Fruit fly (Drosophila melanogaster): ENCODE measurements around the gene CG15550.

Gene CG15550

dm6 chr3R:30937002-30937401, at the start of gene CG15550:
Gene CG15550, minus strand, starts transcription at chr3R:30937102.
- TF ChIP-seq h (optimal IDR thresholded peaks at IDR 0.05), result no peak
- TF ChIP-seq ttk (optimal IDR thresholded peaks at IDR 0.05), result no peak
- TF ChIP-seq Myc (optimal IDR thresholded peaks at IDR 0.05), result no peak
- TF ChIP-seq Sin3A (optimal IDR thresholded peaks at IDR 0.05), result no peak
- TF ChIP-seq psq (optimal IDR thresholded peaks at IDR 0.05), result no peak
- no peak for TF ChIP-seq insv (optimal IDR thresholded peaks at IDR 0.05)

DNA sequence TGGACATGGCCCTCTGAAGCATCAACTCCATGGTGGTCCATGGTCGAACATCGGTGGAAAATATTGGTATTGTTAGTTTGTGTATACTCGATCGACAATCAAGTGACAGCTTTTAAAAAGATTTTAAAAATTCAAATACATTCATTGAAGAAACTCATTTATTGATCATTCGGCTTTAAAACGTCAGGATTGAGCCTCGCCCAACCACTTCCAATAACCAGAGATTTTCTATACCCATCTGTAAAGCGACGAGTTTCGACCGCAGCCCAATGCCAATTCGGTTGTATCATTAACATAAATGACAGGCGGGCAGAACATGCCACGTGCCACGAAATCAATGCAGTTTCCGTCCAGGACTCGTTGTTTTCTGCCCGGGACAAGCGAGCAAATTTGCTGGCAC, 27.3 kb upstream of the CG15550 start, which contains the start of gene Ctr1C:
Gene Ctr1C (minus strand): TSS at position 101 of the 400 bp plus-strand sequence.
- TF ChIP-seq psq (optimal IDR thresholded peaks at IDR 0.05) (no peak), Sin3A (optimal IDR thresholded peaks at IDR 0.05) (no peak), insv (optimal IDR thresholded peaks at IDR 0.05) (no peak), h (optimal IDR thresholded peaks at IDR 0.05) (no peak), Myc (optimal IDR thresholded peaks at IDR 0.05) (no peak), ttk (optimal IDR thresholded peaks at IDR 0.05) (no peak)

DNA sequence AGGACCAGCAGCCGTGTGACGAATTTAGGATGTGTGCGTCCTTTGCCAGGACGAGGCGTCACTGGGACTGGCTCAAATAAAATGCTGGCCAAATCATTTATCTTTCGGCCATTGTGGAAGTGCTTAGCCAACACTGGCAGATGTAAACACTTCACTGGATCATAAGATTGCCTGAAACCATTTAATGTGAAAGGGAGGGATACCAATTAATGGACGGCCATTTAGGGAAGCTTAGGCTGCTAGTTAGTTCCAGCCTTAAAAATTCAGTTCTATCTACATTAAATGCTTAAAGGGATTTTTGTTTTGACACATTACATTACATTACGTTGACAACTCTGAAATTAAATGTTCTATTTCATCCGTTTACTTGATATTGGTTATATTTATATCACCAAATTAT, 22.5 kb upstream of the CG15550 start, which contains the start of gene CG15548:
Gene CG15548 (plus strand): TSS at position 301 of the 400 bp plus-strand sequence.
- TF ChIP-seq ttk (optimal IDR thresholded peaks at IDR 0.05) (no peak), insv (optimal IDR thresholded peaks at IDR 0.05) (no peak), Sin3A (optimal IDR thresholded peaks at IDR 0.05) (no peak), h (optimal IDR thresholded peaks at IDR 0.05) (no peak), psq (optimal IDR thresholded peaks at IDR 0.05) (no peak)

- TF ChIP-seq ttk (optimal IDR thresholded peaks at IDR 0.05) (no peak), psq (optimal IDR thresholded peaks at IDR 0.05) (no peak)
Observed at dm6 chr3R:30946352-30946751, 9.4 kb upstream of the CG15550 start.

DNA sequence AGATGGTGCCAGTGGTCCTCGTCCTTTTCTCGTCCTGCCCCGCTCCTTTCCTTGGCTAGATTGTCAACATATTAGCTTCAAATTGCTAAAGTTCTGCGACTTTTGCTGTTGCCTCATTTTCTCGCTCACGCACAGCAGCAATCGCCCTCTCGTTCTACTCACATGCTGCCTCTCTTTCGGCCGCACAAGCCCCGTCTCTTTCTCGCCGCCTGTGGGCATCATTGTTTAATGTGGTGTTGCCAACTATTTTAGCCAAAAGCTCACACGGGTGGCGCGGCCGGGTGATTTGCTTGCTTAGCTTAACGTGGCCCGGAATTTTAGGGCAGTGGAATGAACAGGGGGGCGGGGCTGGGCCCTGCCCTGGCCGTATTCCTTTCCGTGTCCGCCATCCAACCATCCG, 3.3 kb upstream of the CG15550 start:
- TF ChIP-seq Sin3A (optimal IDR thresholded peaks at IDR 0.05) (no peak), insv (optimal IDR thresholded peaks at IDR 0.05) (no peak), h (optimal IDR thresholded peaks at IDR 0.05) (no peak), ttk (optimal IDR thresholded peaks at IDR 0.05) (no peak), Myc (optimal IDR thresholded peaks at IDR 0.05) (no peak), psq (optimal IDR thresholded peaks at IDR 0.05) (no peak)

- TF ChIP-seq psq (optimal IDR thresholded peaks at IDR 0.05) (no peak), ttk (optimal IDR thresholded peaks at IDR 0.05) (no peak), Myc (optimal IDR thresholded peaks at IDR 0.05) (no peak), h (optimal IDR thresholded peaks at IDR 0.05) (no peak), insv (optimal IDR thresholded peaks at IDR 0.05) (no peak), Sin3A (optimal IDR thresholded peaks at IDR 0.05) (no peak)
Observed at dm6 chr3R:30936407-30936806, 495 bp downstream of the CG15550 start, which contains the start of gene CG15549. Gene CG15549, minus strand, starts transcription at chr3R:30936507.

DNA sequence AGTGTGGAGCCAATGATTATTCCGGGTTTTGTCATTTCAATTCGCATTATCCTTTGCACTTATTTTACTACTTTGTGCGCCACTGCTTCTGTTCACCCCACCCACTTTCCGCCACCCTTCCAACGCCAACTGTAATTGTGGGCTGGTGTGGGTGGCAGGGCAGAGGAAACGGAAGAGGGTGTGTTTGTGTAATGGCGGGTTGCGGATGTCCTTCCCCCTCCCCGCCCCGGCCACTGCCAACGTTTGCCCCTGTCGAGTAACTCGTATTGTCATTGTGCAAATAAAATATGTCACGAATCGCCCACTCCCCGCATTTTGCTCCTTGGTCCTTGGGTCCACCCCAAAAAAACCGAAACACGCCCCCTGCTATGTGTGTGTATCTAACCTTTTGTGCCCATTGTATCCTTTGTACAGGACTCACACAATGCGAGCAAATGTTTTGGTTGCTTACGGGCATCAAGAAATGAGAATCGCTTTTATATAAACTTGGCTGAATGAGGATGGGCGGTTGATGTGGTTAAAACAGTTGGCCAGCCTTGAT, 2.9 kb downstream of the CG15550 start:
- TF ChIP-seq insv (optimal IDR thresholded peaks at IDR 0.05), result no peak
- no peak for TF ChIP-seq psq (optimal IDR thresholded peaks at IDR 0.05)
- TF ChIP-seq Sin3A (optimal IDR thresholded peaks at IDR 0.05), result no peak
- TF ChIP-seq h (optimal IDR thresholded peaks at IDR 0.05), result no peak
- no peak for TF ChIP-seq ttk (optimal IDR thresholded peaks at IDR 0.05)
- no peak for TF ChIP-seq Myc (optimal IDR thresholded peaks at IDR 0.05)

DNA sequence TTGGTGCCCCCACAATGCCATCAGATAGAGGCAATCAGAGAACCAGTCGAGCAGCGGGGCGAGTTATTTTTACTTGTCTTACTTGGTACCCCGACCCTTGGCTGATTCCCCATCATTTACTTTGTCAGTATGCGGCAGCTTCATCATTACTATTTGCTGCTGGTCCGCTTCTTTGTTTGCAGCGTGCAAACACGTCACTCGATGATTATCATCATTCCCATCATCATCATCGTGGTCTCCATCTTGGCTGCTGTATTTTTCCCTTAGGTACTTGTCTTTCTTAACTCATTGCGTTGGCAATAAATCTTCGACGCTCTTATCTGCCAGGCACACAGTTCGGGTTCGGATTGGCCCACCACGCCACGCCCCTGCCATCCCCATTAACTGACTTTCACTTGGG, 4.8 kb downstream of the CG15550 start:
- TF ChIP-seq ttk (optimal IDR thresholded peaks at IDR 0.05) (no peak), Sin3A (optimal IDR thresholded peaks at IDR 0.05) (no peak), h (optimal IDR thresholded peaks at IDR 0.05) (no peak), Myc (optimal IDR thresholded peaks at IDR 0.05) (no peak), psq (optimal IDR thresholded peaks at IDR 0.05) (no peak), insv (optimal IDR thresholded peaks at IDR 0.05) (no peak)

DNA sequence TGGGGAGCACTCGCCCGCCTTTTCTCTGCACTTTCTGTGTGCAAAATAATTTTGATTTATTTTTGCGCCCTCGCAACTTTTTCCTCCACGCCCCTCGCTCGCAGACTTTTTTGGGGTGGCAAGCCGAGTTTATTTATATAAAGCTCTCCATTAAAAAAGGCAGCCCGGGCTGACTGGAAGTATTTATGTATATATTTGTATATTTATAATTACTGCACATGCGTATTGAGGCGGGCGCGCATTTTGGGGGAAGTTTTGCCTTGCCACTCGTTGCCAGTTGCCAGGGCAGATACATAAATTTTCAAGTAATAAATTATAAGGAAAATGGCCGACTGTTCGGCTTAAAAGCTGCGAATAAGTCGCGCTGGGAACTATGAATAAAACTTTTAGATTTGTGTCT, 8.3 kb downstream of the CG15550 start:
- no peak for TF ChIP-seq Myc (optimal IDR thresholded peaks at IDR 0.05)
- TF ChIP-seq ttk (optimal IDR thresholded peaks at IDR 0.05), result no peak
- no peak for TF ChIP-seq psq (optimal IDR thresholded peaks at IDR 0.05)
- TF ChIP-seq insv (optimal IDR thresholded peaks at IDR 0.05), result no peak
- no peak for TF ChIP-seq h (optimal IDR thresholded peaks at IDR 0.05)
- TF ChIP-seq Sin3A (optimal IDR thresholded peaks at IDR 0.05), result no peak

DNA sequence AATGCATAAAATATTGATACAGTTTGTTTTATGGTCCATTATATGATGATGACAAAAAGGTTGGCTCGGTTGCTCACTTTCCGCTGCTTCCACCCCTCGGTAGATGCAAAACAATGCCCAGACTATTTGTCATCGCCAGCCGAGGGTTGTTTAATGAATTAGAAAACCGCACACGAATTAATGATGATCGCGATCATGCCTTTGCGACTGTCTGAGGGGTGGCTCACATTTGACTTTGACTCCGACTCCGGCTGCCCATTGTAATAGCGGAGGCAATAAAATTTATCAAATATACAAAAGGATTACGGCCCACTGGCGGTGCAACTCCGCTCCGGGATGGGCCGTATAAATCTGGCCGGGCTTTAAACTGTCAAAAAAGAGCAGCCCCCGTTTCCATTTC, 10.9 kb downstream of the CG15550 start:
- TF ChIP-seq psq (optimal IDR thresholded peaks at IDR 0.05) (no peak), ttk (optimal IDR thresholded peaks at IDR 0.05) (no peak), Sin3A (optimal IDR thresholded peaks at IDR 0.05) (no peak), h (optimal IDR thresholded peaks at IDR 0.05) (no peak), insv (optimal IDR thresholded peaks at IDR 0.05) (no peak), Myc (optimal IDR thresholded peaks at IDR 0.05) (no peak)

- TF ChIP-seq insv (optimal IDR thresholded peaks at IDR 0.05) (no peak), h (optimal IDR thresholded peaks at IDR 0.05) (no peak), Sin3A (optimal IDR thresholded peaks at IDR 0.05) (no peak), Myc (optimal IDR thresholded peaks at IDR 0.05) (no peak), psq (optimal IDR thresholded peaks at IDR 0.05) (no peak), ttk (optimal IDR thresholded peaks at IDR 0.05) (no peak)
Observed at dm6 chr3R:30925436-30925835, 11.5 kb downstream of the CG15550 start.

dm6 chr3R:30923581-30923980, 13.3 kb downstream of the CG15550 start:
- no peak for TF ChIP-seq insv (optimal IDR thresholded peaks at IDR 0.05)

DNA sequence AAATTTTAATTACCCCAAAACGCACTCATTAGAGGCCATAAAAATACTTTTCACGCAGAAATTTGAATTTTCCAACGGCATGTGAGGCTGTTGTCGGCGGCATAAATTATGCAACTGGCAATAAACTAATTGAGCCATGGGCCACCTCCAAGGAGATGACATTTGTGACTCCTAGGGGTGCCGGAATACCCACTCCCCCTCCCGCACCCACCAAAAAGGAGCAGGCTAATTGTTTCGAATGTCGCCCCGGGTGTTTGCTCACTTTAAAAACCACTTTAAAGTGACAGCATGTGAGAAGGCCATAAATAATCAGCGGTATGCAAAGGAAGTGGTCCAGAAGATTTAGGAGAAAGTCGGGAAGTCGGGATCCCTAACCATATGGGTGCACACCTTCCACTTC, 14.5 kb downstream of the CG15550 start:
- TF ChIP-seq ttk (optimal IDR thresholded peaks at IDR 0.05), result no peak

DNA sequence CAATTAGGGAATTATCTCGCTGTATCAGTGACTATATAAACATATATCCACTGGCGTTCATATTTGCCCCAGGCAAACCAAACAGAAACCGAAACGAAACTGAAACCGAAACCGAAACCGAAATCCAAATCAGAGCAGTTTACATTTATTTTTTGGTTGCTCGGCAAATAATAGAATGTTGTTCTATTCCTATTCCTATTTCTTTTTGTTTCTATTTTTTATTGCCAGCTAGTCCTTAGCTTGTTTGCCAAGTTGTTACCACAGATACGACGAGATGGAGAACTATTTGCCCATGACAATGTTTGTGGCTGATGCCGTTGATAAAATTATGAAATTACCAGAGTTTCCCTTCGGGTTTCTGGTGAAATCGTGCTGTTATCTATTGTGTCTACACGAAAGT, 18.0 kb downstream of the CG15550 start:
- no peak for TF ChIP-seq ttk (optimal IDR thresholded peaks at IDR 0.05)
- TF ChIP-seq psq (optimal IDR thresholded peaks at IDR 0.05), result no peak
- TF ChIP-seq Myc (optimal IDR thresholded peaks at IDR 0.05), result no peak
- no peak for TF ChIP-seq h (optimal IDR thresholded peaks at IDR 0.05)
